Worm (Caenorhabditis elegans) whole organism, mixed stage, embryonic: ENCODE results near the gene srsx-38.

Experiments used
- M03D4.4 ChIP-seq: sonication (generic microtip); optimal IDR thresholded peaks from 2 replicates; lab custom pipeline; 2017; ENCODE audit warnings: mild to moderate bottlenecking, missing genetic modification characterization, missing compliant biosample characterization
- bed-3 ChIP-seq: fragments of 200-800 bp; sonication (Bioruptor generic); optimal IDR thresholded peaks from 3 replicates; lab custom pipeline; 2018; ENCODE audit warnings: mild to moderate bottlenecking, missing genetic modification characterization, moderate library complexity, missing compliant biosample characterization
- ceh-39 ChIP-seq: fragments of 150-350 bp; optimal IDR thresholded peaks from 2 replicates; lab custom pipeline; 2014; ENCODE audit warnings: missing biosample characterization, missing genetic modification characterization
- ceh-43 ChIP-seq: fragments of 200-800 bp; sonication (Bioruptor generic); optimal IDR thresholded peaks from 2 replicates; lab custom pipeline; 2018; ENCODE audit warnings: mild to moderate bottlenecking, missing genetic modification characterization, moderate library complexity, missing compliant biosample characterization
- ces-1 ChIP-seq: fragments of 150-350 bp; optimal IDR thresholded peaks from 2 replicates; lab custom pipeline; 2014; ENCODE audit warnings: missing biosample characterization, missing genetic modification reagents, missing genetic modification characterization
- cnd-1 ChIP-seq: fragments of 200-800 bp; sonication (Bioruptor generic); optimal IDR thresholded peaks from 2 replicates; lab custom pipeline; 2018; ENCODE audit warnings: mild to moderate bottlenecking, missing genetic modification characterization, missing compliant biosample characterization
- drap-1 ChIP-seq: fragments of 200-800 bp; sonication (Bioruptor generic); optimal IDR thresholded peaks from 3 replicates; lab custom pipeline; 2018; ENCODE audit warnings: mild to moderate bottlenecking, missing genetic modification characterization, missing compliant biosample characterization
- elt-1 ChIP-seq: sonication (generic microtip); optimal IDR thresholded peaks from 2 replicates; lab custom pipeline; 2017; ENCODE audit warnings: missing genetic modification characterization, mild to moderate bottlenecking, missing compliant biosample characterization, antibody characterized with exemption, moderate library complexity, borderline replicate concordance; ENCODE audit not compliant: insufficient read depth
- flh-1 ChIP-seq: fragments of 200-800 bp; sonication (Bioruptor generic); optimal IDR thresholded peaks from 2 replicates; lab custom pipeline; 2018; ENCODE audit warnings: mild to moderate bottlenecking, missing genetic modification characterization, moderate library complexity, missing compliant biosample characterization
- ham-2 ChIP-seq: fragments of 200-800 bp; sonication (Bioruptor generic); optimal IDR thresholded peaks from 2 replicates; lab custom pipeline; 2018; ENCODE audit warnings: mild to moderate bottlenecking, missing genetic modification characterization, missing compliant biosample characterization
- hlh-1 ChIP-seq: fragments of 150-350 bp; optimal IDR thresholded peaks from 2 replicates; lab custom pipeline; 2014; ENCODE audit warnings: missing biosample characterization, missing genetic modification reagents, missing genetic modification characterization
- lin-13 ChIP-seq: fragments of 150-350 bp; optimal IDR thresholded peaks from 2 replicates; lab custom pipeline; 2014; ENCODE audit warnings: missing biosample characterization, missing genetic modification characterization
- lin-32 ChIP-seq: fragments of 200-800 bp; sonication (Bioruptor generic); optimal IDR thresholded peaks from 2 replicates; lab custom pipeline; 2018; ENCODE audit warnings: mild to moderate bottlenecking, missing genetic modification characterization, missing compliant biosample characterization
- mab-5 ChIP-seq: fragments of 150-350 bp; optimal IDR thresholded peaks from 2 replicates; lab custom pipeline; 2014; ENCODE audit warnings: missing biosample characterization, missing genetic modification characterization
- mep-1 ChIP-seq: fragments of 150-350 bp; optimal IDR thresholded peaks from 2 replicates; lab custom pipeline; 2017; ENCODE audit warnings: missing biosample characterization, missing genetic modification reagents, missing genetic modification characterization, inconsistent platforms
- mls-2 ChIP-seq: sonication (generic microtip); optimal IDR thresholded peaks from 2 replicates; lab custom pipeline; 2016; ENCODE audit warnings: mild to moderate bottlenecking, missing genetic modification characterization, moderate library complexity, missing compliant biosample characterization
- nhr-237 ChIP-seq: fragments of 150-350 bp; optimal IDR thresholded peaks from 2 replicates; lab custom pipeline; 2014; ENCODE audit warnings: missing biosample characterization, missing genetic modification characterization
- nhr-28 ChIP-seq: fragments of 150-350 bp; optimal IDR thresholded peaks from 2 replicates; lab custom pipeline; 2014; ENCODE audit warnings: missing biosample characterization, missing genetic modification characterization
- nhr-76 ChIP-seq: sonication (generic microtip); optimal IDR thresholded peaks from 2 replicates; lab custom pipeline; 2017; ENCODE audit warnings: missing biosample characterization, missing genetic modification characterization
- pha-4 ChIP-seq: fragments of 150-350 bp; optimal IDR thresholded peaks from 2 replicates; lab custom pipeline; 2018; ENCODE audit warnings: missing biosample characterization, missing genetic modification reagents, missing genetic modification characterization
- sem-2 ChIP-seq: fragments of 200-800 bp; sonication (Bioruptor generic); optimal IDR thresholded peaks from 2 replicates; lab custom pipeline; 2018; ENCODE audit warnings: mild to moderate bottlenecking, missing genetic modification characterization, missing compliant biosample characterization
- snpc-4 ChIP-seq: fragments of 150-350 bp; optimal IDR thresholded peaks from 2 replicates; lab custom pipeline; 2014; ENCODE audit warnings: missing biosample characterization, missing genetic modification characterization
- sptf-1 ChIP-seq: sonication (generic microtip); optimal IDR thresholded peaks from 2 replicates; lab custom pipeline; 2017; ENCODE audit warnings: mild to moderate bottlenecking, missing genetic modification characterization, moderate library complexity, missing compliant biosample characterization
- tbx-8 ChIP-seq: fragments of 200-800 bp; sonication (Bioruptor generic); optimal IDR thresholded peaks from 2 replicates; lab custom pipeline; 2018; ENCODE audit warnings: mild to moderate bottlenecking, missing genetic modification characterization, moderate library complexity, missing compliant biosample characterization
- unc-120 ChIP-seq: sonication (generic microtip); optimal IDR thresholded peaks from 2 replicates; lab custom pipeline; 2017; ENCODE audit warnings: missing genetic modification characterization, missing compliant biosample characterization; ENCODE audit not compliant: poor library complexity, severe bottlenecking
- unc-39 ChIP-seq: fragments of 150-350 bp; optimal IDR thresholded peaks from 2 replicates; lab custom pipeline; 2014; ENCODE audit warnings: missing biosample characterization, missing genetic modification characterization
- unc-62 ChIP-seq: fragments of 150-350 bp; optimal IDR thresholded peaks from 2 replicates; lab custom pipeline; 2014; ENCODE audit warnings: missing biosample characterization, missing genetic modification reagents, missing genetic modification characterization
- zip-8 ChIP-seq: fragments of 150-350 bp; optimal IDR thresholded peaks from 2 replicates; lab custom pipeline; 2014; ENCODE audit warnings: missing biosample characterization, missing genetic modification characterization
- ztf-11 ChIP-seq: fragments of 150-350 bp; optimal IDR thresholded peaks from 2 replicates; lab custom pipeline; 2014; ENCODE audit warnings: missing biosample characterization, missing genetic modification characterization

The srsx-38 gene

DNA sequence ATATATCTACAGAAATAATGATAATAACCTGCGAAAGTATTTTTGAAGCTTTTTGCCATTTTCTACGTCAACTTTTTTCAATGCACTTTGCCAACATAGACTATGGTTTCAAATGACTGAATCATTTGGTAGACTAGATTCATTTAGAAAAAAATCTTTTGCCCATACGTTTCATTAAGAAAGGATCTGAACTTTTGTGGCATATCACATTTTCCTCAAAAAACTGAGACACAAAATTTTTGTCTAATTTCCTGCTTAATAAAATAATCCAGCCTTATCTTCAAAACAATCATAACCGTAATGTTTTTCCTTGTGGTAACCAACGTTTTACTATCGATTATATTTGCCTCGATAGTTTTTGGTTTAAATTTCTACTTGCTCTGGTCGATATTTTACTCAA is 18.8 kb upstream of the srsx-38 start, which contains the start of gene srbc-51:
Gene srbc-51 (plus strand): TSS at position 301 of the 400 bp plus-strand sequence.
- TF ChIP-seq nhr-76 (tag; lab: Kevin White, UChicago) (no peak), bed-3 (GFP tag; lab: Kevin White, UChicago) (no peak), pha-4 (no peak), hlh-1 (tag; lab: Kevin White, UChicago) (no peak), sptf-1 (tag; lab: Kevin White, UChicago) (no peak), lin-32 (no peak), ham-2 (GFP tag; lab: Kevin White, UChicago) (no peak), unc-120 (tag; lab: Kevin White, UChicago) (no peak), elt-1 (tag; lab: Kevin White, UChicago) (no peak), unc-62 (no peak), ces-1 (GFP tag; lab: Kevin White, UChicago) (no peak), flh-1 (GFP tag; lab: Kevin White, UChicago) (no peak), drap-1 (GFP tag; lab: Kevin White, UChicago) (no peak), mep-1 (tag; lab: Kevin White, UChicago) (no peak), ztf-11 (tag; lab: Kevin White, UChicago) (no peak), ceh-43 (no peak)

- TF ChIP-seq mls-2 (no peak), nhr-28 (tag; lab: Kevin White, UChicago) (no peak)
These were observed 17.5 kb upstream of the srsx-38 start, which contains the start of gene srbc-50 for ce11 chrV:15824866-15825265. TSS of gene srbc-50 (minus strand) at chrV:15824966.

DNA sequence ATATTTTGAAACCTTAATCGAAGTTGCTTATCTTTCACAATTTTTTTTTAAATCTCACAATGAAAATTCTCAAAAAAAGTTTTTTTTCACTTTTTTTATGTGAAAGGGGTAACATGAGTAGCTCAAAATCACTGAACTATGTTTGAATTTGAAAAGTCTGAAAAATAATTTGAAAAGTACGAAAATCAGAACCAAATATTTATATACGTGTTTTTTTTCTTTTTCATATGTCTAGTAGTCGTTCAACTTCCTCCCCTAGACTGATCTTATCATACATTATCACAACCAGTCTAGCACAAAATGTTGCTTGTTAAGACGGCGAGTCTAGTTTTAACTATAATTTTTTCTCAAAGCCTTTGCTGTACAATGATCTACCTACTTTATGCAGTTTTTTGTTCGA is 14.1 kb upstream of the srsx-38 start, which contains the start of gene srbc-49:
Gene srbc-49 (plus strand): TSS at position 301 of the 400 bp plus-strand sequence.
- TF ChIP-seq flh-1 (GFP tag; lab: Kevin White, UChicago) (no peak), nhr-28 (tag; lab: Kevin White, UChicago) (no peak), nhr-76 (tag; lab: Kevin White, UChicago) (no peak), nhr-237 (tag; lab: Kevin White, UChicago) (no peak), mep-1 (tag; lab: Kevin White, UChicago) (no peak), ces-1 (GFP tag; lab: Kevin White, UChicago) (no peak), cnd-1 (tag; lab: Kevin White, UChicago) (no peak), pha-4 (no peak), M03D4.4 (tag; lab: Kevin White, UChicago) (no peak)

ce11 chrV:15819983-15820382 is 12.7 kb upstream of the srsx-38 start, which contains the start of gene srbc-48:
TSS of gene srbc-48 (plus strand) at chrV:15820283.
- no peak for TF ChIP-seq drap-1 (GFP tag; lab: Kevin White, UChicago)
- no peak for TF ChIP-seq ceh-39 (tag; lab: Kevin White, UChicago)
- TF ChIP-seq zip-8 = no peak
- TF ChIP-seq nhr-237 (tag; lab: Kevin White, UChicago) = no peak
- TF ChIP-seq bed-3 (GFP tag; lab: Kevin White, UChicago) = no peak

- no peak for TF ChIP-seq ztf-11 (tag; lab: Kevin White, UChicago)
- TF ChIP-seq unc-120 (tag; lab: Kevin White, UChicago) = no peak
- TF ChIP-seq lin-32 = no peak
- no peak for TF ChIP-seq sem-2
- no peak for TF ChIP-seq tbx-8 (GFP tag; lab: Kevin White, UChicago)
- TF ChIP-seq mab-5 = no peak
- TF ChIP-seq ceh-43 = no peak
- no peak for TF ChIP-seq pha-4
- TF ChIP-seq hlh-1 (tag; lab: Kevin White, UChicago) = no peak
- TF ChIP-seq snpc-4 = no peak
- no peak for TF ChIP-seq drap-1 (GFP tag; lab: Kevin White, UChicago)
- no peak for TF ChIP-seq unc-39
- TF ChIP-seq ces-1 (GFP tag; lab: Kevin White, UChicago) = no peak
- TF ChIP-seq cnd-1 (tag; lab: Kevin White, UChicago) = no peak
- no peak for TF ChIP-seq mep-1 (tag; lab: Kevin White, UChicago)
These were observed 10.4 kb upstream of the srsx-38 start, which contains the start of gene abf-3 for ce11 chrV:15817746-15818145. TSS of gene abf-3 (minus strand) at chrV:15817846.

DNA sequence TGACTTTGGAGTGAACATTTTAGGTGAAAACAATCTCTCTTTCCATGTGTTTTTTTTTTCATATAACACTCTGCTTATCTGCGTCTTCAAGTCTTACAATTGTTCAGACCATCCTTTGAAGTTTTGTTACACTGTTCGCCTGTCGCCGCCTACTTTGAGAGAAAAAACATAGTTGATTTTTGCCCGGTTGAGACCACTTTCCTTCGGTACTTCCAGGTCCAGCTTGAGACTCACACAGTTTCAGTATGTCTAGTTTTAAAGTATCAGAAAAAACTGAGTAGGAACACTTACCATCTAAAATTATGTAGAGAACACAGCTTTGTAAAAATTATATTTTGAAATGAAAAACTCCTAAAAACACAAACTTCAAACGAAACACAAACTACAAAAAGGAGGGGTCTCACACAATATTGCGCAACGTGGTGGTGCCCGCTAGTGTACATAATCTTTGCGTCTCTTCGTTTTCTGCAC is 8.7 kb upstream of the srsx-38 start, which contains the start of the genes fbxa-69 and F54B8.4:
Gene fbxa-69 (minus strand): TSS at position 10 of the 471 bp plus-strand sequence.
Gene F54B8.4 (plus strand): TSS at position 421 of the 471 bp plus-strand sequence.
- TF ChIP-seq zip-8 (peak; percentile 19), lin-13 (tag; lab: Kevin White, UChicago) (no peak), mab-5 (no peak)
